Fruit fly (Drosophila melanogaster): ENCODE measurements around the gene CG10866.

CG10866 gene

DNA sequence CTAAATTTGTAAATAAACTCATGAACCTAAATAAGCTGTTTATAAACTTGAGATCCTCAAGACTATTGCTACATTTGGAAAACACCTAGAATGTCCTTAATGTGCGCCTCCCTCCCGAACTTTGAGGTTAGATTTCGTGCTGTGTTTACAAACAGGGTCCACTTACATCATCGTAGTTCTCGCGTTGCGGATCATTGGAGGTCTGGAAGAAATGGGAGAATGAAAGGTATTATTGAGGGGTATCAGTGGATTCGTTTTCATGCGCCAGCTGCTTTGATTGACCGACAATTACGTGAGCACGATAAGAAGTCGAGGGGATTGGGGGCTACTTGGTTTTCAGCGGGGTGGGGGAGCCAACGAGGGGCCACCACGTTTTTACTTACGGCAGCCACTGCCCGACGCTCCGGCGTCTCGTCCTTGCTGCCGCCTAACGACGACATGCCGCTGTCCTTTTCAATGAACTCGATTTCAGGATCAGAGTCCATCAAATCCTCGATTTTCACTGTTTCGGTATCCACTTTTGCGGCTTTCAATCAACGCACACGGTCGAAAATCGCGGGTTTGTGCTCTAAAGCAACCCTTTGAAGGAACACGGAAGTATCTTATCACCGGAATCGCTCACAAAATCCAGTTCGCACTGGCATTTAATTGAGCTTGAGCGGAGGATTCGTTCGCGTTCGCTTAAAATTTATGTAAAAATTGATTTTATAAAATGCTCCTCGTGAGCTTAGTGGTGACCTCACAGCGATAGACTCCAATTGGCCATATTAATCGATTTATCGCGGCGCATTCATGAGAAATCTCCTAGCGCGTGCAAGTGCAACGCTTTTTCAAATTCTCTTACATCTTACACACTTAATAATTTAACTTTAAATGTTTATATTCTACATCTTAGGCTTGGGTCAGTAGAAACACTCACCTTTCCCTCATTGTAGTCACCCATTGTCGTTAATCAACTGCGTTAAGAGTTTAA is 28.7 kb downstream of the CG10866 start:
- TF ChIP-seq EcR (GFP tag; optimal IDR thresholded peaks at IDR 0.05) (peak in 1 of 2 experiments; percentile 25), CG8478 (optimal IDR thresholded peaks at IDR 0.05) (no peak), pan (optimal IDR thresholded peaks at IDR 0.05) (no peak)

- TF ChIP-seq psq (optimal IDR thresholded peaks at IDR 0.05): no peak
- no peak for TF ChIP-seq usp (GFP tag; optimal IDR thresholded peaks at IDR 0.05)
- no peak for TF ChIP-seq CG8478 (optimal IDR thresholded peaks at IDR 0.05)
- TF ChIP-seq pan (optimal IDR thresholded peaks at IDR 0.05): no peak
- no peak for TF ChIP-seq EcR (GFP tag; optimal IDR thresholded peaks at IDR 0.05)
- TF ChIP-seq Dll (optimal IDR thresholded peaks at IDR 0.05): no peak
Measured at dm6 chr3L:3905111-3905510, 32.7 kb downstream of the CG10866 start, which contains the start of gene ida. TSS of gene ida (plus strand) at chr3L:3905344.

dm6 chr3L:3903301-3903700 is 34.5 kb downstream of the CG10866 start, which contains the start of gene Sc2:
TSS of gene Sc2 (plus strand) at chr3L:3903492.
- TF ChIP-seq psq (optimal IDR thresholded peaks at IDR 0.05) (no peak), usp (GFP tag; optimal IDR thresholded peaks at IDR 0.05) (no peak), EcR (GFP tag; optimal IDR thresholded peaks at IDR 0.05) (no peak), CG8478 (optimal IDR thresholded peaks at IDR 0.05) (no peak), pan (optimal IDR thresholded peaks at IDR 0.05) (no peak), Dll (optimal IDR thresholded peaks at IDR 0.05) (no peak)

DNA sequence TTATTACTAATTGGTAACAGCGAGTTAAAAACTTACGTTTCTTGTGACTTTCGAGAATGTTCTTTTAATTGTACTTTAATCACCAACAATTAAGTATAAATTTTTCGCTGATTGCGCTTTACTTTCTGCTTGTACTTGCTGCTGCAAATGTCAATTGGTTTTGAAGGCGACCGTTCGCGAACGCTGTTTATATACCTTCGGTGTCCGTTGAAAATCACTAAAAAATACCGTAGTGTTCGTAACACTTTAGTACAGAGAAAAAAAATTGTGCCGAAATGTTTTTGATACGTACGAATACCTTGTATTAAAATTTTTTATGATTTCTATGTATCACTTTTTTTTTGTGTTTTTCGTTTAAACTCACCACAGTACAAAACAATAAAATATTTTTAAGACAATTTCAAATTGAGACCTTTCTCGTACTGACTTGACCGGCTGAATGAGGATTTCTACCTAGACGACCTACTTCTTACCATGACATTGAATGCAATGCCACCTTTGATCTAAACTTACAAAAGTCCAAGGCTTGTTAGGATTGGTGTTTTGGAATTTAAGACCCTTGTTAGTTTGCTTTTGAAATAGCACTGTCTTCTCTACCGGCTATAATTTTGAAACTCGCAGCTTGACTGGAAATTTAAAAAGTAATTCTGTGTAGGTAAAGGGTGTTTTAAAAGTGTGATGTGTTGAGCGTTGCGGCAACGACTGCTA is 35.1 kb downstream of the CG10866 start, which contains the start of gene Ubi-p63E:
Gene Ubi-p63E (minus strand): TSS at position 694 of the 708 bp plus-strand sequence.
- TF ChIP-seq psq (optimal IDR thresholded peaks at IDR 0.05) (no peak), pan (optimal IDR thresholded peaks at IDR 0.05) (no peak), usp (GFP tag; optimal IDR thresholded peaks at IDR 0.05) (no peak), Dll (optimal IDR thresholded peaks at IDR 0.05) (no peak), CG8478 (optimal IDR thresholded peaks at IDR 0.05) (no peak), EcR (GFP tag; optimal IDR thresholded peaks at IDR 0.05) (no peak)

DNA sequence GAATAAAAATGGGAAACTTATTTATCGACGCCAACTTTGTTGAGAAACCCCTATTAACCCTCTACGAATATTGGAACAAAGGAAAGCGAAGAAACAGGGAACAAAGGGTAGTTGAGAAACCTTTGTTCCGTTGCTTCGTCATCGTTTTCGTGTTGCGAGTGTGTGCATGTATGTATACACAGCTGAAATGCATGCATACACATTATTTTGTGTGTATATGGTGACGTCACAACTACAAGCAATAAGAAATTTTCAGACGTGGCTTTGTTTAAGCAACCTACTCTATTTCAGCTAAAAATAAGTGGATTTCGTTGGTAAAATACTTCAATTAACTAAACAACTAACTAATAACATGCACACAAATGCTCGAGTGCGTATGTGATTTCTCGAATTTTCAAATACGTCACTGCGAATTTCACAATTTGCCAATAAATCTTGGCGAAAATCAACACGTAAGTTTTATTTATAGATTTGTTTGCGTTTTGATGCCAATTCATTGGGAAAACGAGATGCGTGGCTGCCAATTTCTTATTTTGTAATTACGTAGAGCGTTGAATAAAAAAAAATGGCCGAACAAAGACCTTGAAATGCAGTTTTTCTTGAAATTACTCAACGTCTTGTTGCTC is 35.8 kb downstream of the CG10866 start:
- TF ChIP-seq usp (GFP tag; optimal IDR thresholded peaks at IDR 0.05) (no peak), CG8478 (optimal IDR thresholded peaks at IDR 0.05) (no peak), psq (optimal IDR thresholded peaks at IDR 0.05) (no peak), pan (optimal IDR thresholded peaks at IDR 0.05) (no peak), Dll (optimal IDR thresholded peaks at IDR 0.05) (no peak), EcR (GFP tag; optimal IDR thresholded peaks at IDR 0.05) (no peak)

DNA sequence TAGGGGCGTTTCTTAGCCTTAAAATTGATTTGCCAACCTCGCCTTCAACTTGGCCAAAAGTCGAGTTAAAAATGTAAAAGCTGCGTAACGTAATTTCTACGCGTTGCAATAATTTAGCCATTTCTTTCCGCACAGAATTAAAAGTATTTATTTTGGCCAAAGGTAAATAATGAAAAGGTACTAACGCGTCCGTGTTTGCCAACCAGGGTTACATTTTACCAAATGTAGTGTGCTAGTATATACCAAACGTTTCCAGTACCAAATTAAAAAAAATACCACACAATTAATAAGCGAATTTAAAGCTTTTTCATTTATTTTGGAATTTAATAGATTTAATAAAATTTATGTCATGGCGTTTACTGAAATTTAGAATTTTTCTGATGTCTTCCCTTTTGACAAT is 38.8 kb downstream of the CG10866 start, which contains the start of gene Ccz1:
Gene Ccz1 (minus strand): TSS at position 179 of the 400 bp plus-strand sequence.
- TF ChIP-seq Dll (optimal IDR thresholded peaks at IDR 0.05) (no peak), pan (optimal IDR thresholded peaks at IDR 0.05) (no peak), usp (GFP tag; optimal IDR thresholded peaks at IDR 0.05) (no peak), EcR (GFP tag; optimal IDR thresholded peaks at IDR 0.05) (no peak)

DNA sequence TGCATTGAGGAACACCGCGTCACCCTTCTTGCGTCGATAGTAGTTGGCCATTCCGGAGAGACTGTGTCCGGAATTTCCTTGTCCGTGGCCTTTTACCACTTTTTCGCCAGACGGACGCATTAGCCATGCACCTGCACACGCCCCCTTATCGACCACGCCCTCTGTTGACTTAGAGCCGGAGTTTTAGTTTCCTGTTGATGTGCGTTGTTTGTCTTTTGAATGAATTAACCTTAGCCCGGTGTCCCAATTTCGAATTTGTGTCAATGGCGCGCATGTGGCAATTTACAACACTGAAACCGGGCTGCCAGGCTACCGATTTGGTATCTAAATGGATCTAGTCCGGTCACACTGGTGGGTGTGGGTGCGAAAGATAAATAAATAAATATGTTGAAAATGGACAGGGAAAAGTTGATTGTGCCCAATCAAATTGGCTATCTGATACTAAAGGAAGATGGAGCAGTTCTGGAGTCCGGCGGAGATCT is 41.2 kb downstream of the CG10866 start, which contains the start of the genes Gr63a and Lamtor4:
Gene Gr63a (minus strand): TSS at position 51 of the 482 bp plus-strand sequence.
Gene Lamtor4 (plus strand): TSS at position 348 of the 482 bp plus-strand sequence.
- no peak for TF ChIP-seq Dll (optimal IDR thresholded peaks at IDR 0.05)
- TF ChIP-seq usp (GFP tag; optimal IDR thresholded peaks at IDR 0.05): no peak
- no peak for TF ChIP-seq EcR (GFP tag; optimal IDR thresholded peaks at IDR 0.05)
- TF ChIP-seq psq (optimal IDR thresholded peaks at IDR 0.05): no peak
- no peak for TF ChIP-seq pan (optimal IDR thresholded peaks at IDR 0.05)
- no peak for TF ChIP-seq CG8478 (optimal IDR thresholded peaks at IDR 0.05)

DNA sequence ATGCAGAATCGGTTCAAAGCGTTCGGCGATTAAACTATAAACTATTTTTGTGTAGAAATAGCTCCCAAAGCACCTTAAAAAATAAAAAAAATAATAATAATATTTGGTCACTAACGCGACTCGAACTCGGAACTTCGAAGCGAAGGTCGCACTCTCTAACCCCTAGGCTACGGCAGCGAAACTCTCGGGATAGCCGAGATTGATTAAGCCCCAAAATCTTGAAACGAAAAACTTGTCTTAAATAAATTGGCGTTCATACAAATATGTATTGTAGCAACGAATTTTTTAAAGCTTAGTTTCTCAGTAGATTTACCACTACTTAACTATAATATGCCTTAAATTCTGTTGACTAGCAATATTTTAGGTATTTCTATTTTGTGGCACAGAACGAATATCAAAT is 43.4 kb downstream of the CG10866 start:
- TF ChIP-seq CG8478 (optimal IDR thresholded peaks at IDR 0.05): no peak
- no peak for TF ChIP-seq usp (GFP tag; optimal IDR thresholded peaks at IDR 0.05)
- no peak for TF ChIP-seq Dll (optimal IDR thresholded peaks at IDR 0.05)
- no peak for TF ChIP-seq psq (optimal IDR thresholded peaks at IDR 0.05)
- no peak for TF ChIP-seq EcR (GFP tag; optimal IDR thresholded peaks at IDR 0.05)
- TF ChIP-seq pan (optimal IDR thresholded peaks at IDR 0.05): no peak

DNA sequence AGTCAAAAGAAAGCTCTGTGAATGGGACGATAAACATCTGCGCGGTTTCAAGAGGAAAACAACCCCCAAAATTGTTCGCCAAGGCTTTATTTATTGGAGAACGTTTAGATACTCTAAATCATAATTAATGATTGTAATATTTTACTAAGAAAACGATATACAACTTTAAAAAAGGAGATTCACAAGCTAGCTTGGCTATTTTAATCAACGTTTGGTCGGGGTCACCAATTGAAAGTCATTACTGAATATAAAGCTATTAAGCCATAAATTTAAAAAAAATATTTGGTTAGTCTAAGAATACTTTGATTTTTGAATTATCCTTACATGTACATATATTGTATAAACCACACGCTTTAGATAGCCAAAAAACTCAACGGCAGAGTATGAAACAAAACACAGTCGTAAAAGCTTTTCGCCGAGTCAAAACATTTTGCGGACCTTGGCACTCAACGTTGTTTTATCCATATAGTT is 45.6 kb downstream of the CG10866 start, which contains the start of gene Fie:
Gene Fie (plus strand): TSS at position 421 of the 471 bp plus-strand sequence.
- TF ChIP-seq psq (optimal IDR thresholded peaks at IDR 0.05) (no peak), usp (GFP tag; optimal IDR thresholded peaks at IDR 0.05) (no peak), CG8478 (optimal IDR thresholded peaks at IDR 0.05) (no peak), EcR (GFP tag; optimal IDR thresholded peaks at IDR 0.05) (no peak), Dll (optimal IDR thresholded peaks at IDR 0.05) (no peak), pan (optimal IDR thresholded peaks at IDR 0.05) (no peak)

dm6 chr3L:3890860-3891259 is 46.9 kb downstream of the CG10866 start:
- no peak for TF ChIP-seq EcR (GFP tag; optimal IDR thresholded peaks at IDR 0.05)

dm6 chr3L:3887392-3887791 is 50.4 kb downstream of the CG10866 start:
- TF ChIP-seq usp (GFP tag; optimal IDR thresholded peaks at IDR 0.05): no peak
- TF ChIP-seq Dll (optimal IDR thresholded peaks at IDR 0.05): no peak
- TF ChIP-seq CG8478 (optimal IDR thresholded peaks at IDR 0.05): no peak
- TF ChIP-seq psq (optimal IDR thresholded peaks at IDR 0.05): no peak
- no peak for TF ChIP-seq EcR (GFP tag; optimal IDR thresholded peaks at IDR 0.05)
- TF ChIP-seq pan (optimal IDR thresholded peaks at IDR 0.05): no peak

All from whole organism.